Fruit fly (Drosophila melanogaster) whole organism, embryonic: ENCODE measurements around the gene Nse1.

Source experiments
- Asciz ChIP-seq: fragments of 200-800 bp; sonication (Bioruptor generic); optimal IDR thresholded peaks from 2 replicates; lab custom pipeline; 2017; ENCODE audit warnings: missing biosample characterization, mild to moderate bottlenecking, missing genetic modification characterization, missing genetic modification reagents
- C15 ChIP-seq: fragments of 200-800 bp; sonication (Bioruptor generic); IDR thresholded peaks from 3 replicates; pipeline ENCODE4 v1.3.6; 2022; ENCODE audit warnings: missing biosample characterization, missing genetic modification characterization
- CG12769 ChIP-seq: fragments of 200-800 bp; sonication (Bioruptor generic); optimal IDR thresholded peaks from 2 replicates; lab custom pipeline; 2019; ENCODE audit warnings: missing biosample characterization, mild to moderate bottlenecking, missing genetic modification characterization, moderate library complexity
- CG13624 ChIP-seq: fragments of 200-800 bp; sonication (Bioruptor generic); optimal IDR thresholded peaks from 2 replicates; lab custom pipeline; 2016; ENCODE audit warnings: missing biosample characterization, missing genetic modification characterization
- CG14860 ChIP-seq: fragments of 200-800 bp; sonication (Bioruptor generic); IDR thresholded peaks from 3 replicates; pipeline ENCODE4 v1.3.6; 2022; ENCODE audit warnings: missing biosample characterization, missing genetic modification characterization; ENCODE audit not compliant: partially characterized antibody
- CG17829 ChIP-seq: fragments of 200-800 bp; optimal IDR thresholded peaks from 2 replicates; lab custom pipeline; 2019; ENCODE audit warnings: missing biosample characterization, mild to moderate bottlenecking, missing genetic modification characterization, moderate library complexity
- CG30431 ChIP-seq: fragments of 200-800 bp; sonication (Bioruptor generic); optimal IDR thresholded peaks from 2 replicates; lab custom pipeline; 2017; ENCODE audit warnings: missing biosample characterization, missing genetic modification characterization
- CG3163 ChIP-seq: fragments of 200-800 bp; sonication (Bioruptor generic); optimal IDR thresholded peaks from 3 replicates; lab custom pipeline; 2016; ENCODE audit warnings: missing biosample characterization, missing genetic modification characterization
- CG33213 ChIP-seq: fragments of 200-800 bp; sonication (Bioruptor generic); optimal IDR thresholded peaks from 3 replicates; lab custom pipeline; 2016; ENCODE audit warnings: missing biosample characterization, missing genetic modification characterization
- CG33557 ChIP-seq: fragments of 200-800 bp; sonication (Bioruptor generic); optimal IDR thresholded peaks from 2 replicates; lab custom pipeline; 2019; ENCODE audit warnings: missing biosample characterization, mild to moderate bottlenecking, missing genetic modification characterization, moderate library complexity
- CG34224 ChIP-seq: fragments of 200-800 bp; sonication (Bioruptor generic); IDR thresholded peaks from 3 replicates; pipeline ENCODE4 v1.3.6; 2022; ENCODE audit warnings: missing biosample characterization, missing genetic modification characterization; ENCODE audit not compliant: partially characterized antibody
- CG4328 ChIP-seq: fragments of 200-800 bp; sonication (Bioruptor generic); optimal IDR thresholded peaks from 3 replicates; lab custom pipeline; 2017; ENCODE audit warnings: missing biosample characterization, missing genetic modification reagents, missing genetic modification characterization
- CG4424 ChIP-seq: fragments of 200-800 bp; sonication (Bioruptor generic); optimal IDR thresholded peaks from 3 replicates; lab custom pipeline; 2016; ENCODE audit warnings: missing biosample characterization, missing genetic modification characterization
- CG6813 ChIP-seq: fragments of 200-800 bp; sonication (Bioruptor generic); optimal IDR thresholded peaks from 2 replicates; lab custom pipeline; 2017; ENCODE audit warnings: missing biosample characterization, missing genetic modification characterization, mild to moderate bottlenecking, moderate library complexity, missing genetic modification reagents
- CG7987 ChIP-seq: fragments of 200-800 bp; sonication (Bioruptor generic); optimal IDR thresholded peaks from 2 replicates; lab custom pipeline; 2018; ENCODE audit warnings: missing biosample characterization, mild to moderate bottlenecking, missing genetic modification characterization, moderate library complexity
- CG8290 ChIP-seq, 3 experiments: fragments of 200-800 bp; sonication (Bioruptor generic); optimal IDR thresholded peaks; 2 replicates each; lab custom pipeline; 2016 to 2019; ENCODE audit warnings: missing biosample characterization in 3 of 3, missing genetic modification characterization in 3 of 3, mild to moderate bottlenecking in 2 of 3, moderate library complexity in 1 of 3
- Dek ChIP-seq: fragments of 200-800 bp; sonication (Bioruptor generic); optimal IDR thresholded peaks from 3 replicates; lab custom pipeline; 2019; ENCODE audit warnings: missing biosample characterization, mild to moderate bottlenecking, missing genetic modification characterization, moderate library complexity
- Dref ChIP-seq: fragments of 200-800 bp; sonication (Bioruptor generic); IDR thresholded peaks from 2 replicates; pipeline ENCODE4 v1.3.6; 2022; ENCODE audit warnings: missing biosample characterization, missing genetic modification characterization
- HLH3B ChIP-seq: fragments of 200-800 bp; sonication (Bioruptor generic); IDR thresholded peaks from 2 replicates; pipeline ENCODE4 v1.3.6; 2022; ENCODE audit warnings: missing biosample characterization, missing genetic modification characterization
- HLH4C ChIP-seq: fragments of 200-800 bp; sonication (Bioruptor generic); IDR thresholded peaks from 3 replicates; pipeline ENCODE4 v1.3.6; 2022; ENCODE audit warnings: missing biosample characterization, missing genetic modification characterization; ENCODE audit not compliant: partially characterized antibody
- HLHmδ ChIP-seq: fragments of 200-800 bp; sonication (Bioruptor generic); optimal IDR thresholded peaks from 2 replicates; lab custom pipeline; 2018; ENCODE audit warnings: missing biosample characterization, mild to moderate bottlenecking, missing genetic modification characterization, moderate library complexity
- MESR4 ChIP-seq: fragments of 200-800 bp; sonication (Bioruptor generic); optimal IDR thresholded peaks from 2 replicates; lab custom pipeline; 2018; ENCODE audit warnings: missing biosample characterization, mild to moderate bottlenecking, missing genetic modification characterization, moderate library complexity
- NfI ChIP-seq: fragments of 200-800 bp; sonication (Bioruptor generic); optimal IDR thresholded peaks from 3 replicates; lab custom pipeline; 2018; ENCODE audit warnings: missing biosample characterization, mild to moderate bottlenecking, missing genetic modification characterization, moderate library complexity
- Optix ChIP-seq: fragments of 200-800 bp; sonication (Bioruptor generic); IDR thresholded peaks from 3 replicates; pipeline ENCODE4 v1.3.6; 2022; ENCODE audit warnings: missing biosample characterization, missing genetic modification characterization
- Ptx1 ChIP-seq: fragments of 200-800 bp; sonication (Bioruptor generic); IDR thresholded peaks from 2 replicates; pipeline ENCODE4 v1.3.6; 2022; ENCODE audit warnings: missing biosample characterization, missing genetic modification characterization
- Sin3A ChIP-seq: fragments of >200 bp; optimal IDR thresholded peaks from 2 replicates; lab custom pipeline; 2018
- Stat92E ChIP-seq, 3 experiments: fragments of >200 bp in 2 of 3; fragments of 200-800 bp in 1 of 3; sonication (Bioruptor generic) in 1 of 3; optimal IDR thresholded peaks; 2 replicates each; lab custom pipeline; 2017 to 2019; ENCODE audit warnings: missing biosample characterization in 3 of 3, missing genetic modification characterization in 3 of 3, mild to moderate bottlenecking in 1 of 3, moderate library complexity in 1 of 3
- Vsx1 ChIP-seq: fragments of 200-800 bp; sonication (Bioruptor generic); optimal IDR thresholded peaks from 2 replicates; lab custom pipeline; 2017; ENCODE audit warnings: missing biosample characterization, mild to moderate bottlenecking, missing genetic modification characterization, missing genetic modification reagents
- ase ChIP-seq: fragments of 200-800 bp; sonication (Bioruptor generic); IDR thresholded peaks from 3 replicates; pipeline ENCODE4 v1.3.6; 2022; ENCODE audit warnings: missing biosample characterization, missing genetic modification characterization
- dpn ChIP-seq, 2 experiments: fragments of 200-800 bp; sonication (Bioruptor generic); optimal IDR thresholded peaks; 3 replicates each; lab custom pipeline; 2016; ENCODE audit warnings: missing biosample characterization in 2 of 2, missing genetic modification characterization in 2 of 2
- fru ChIP-seq: fragments of >200 bp; optimal IDR thresholded peaks from 2 replicates; lab custom pipeline; 2017
- gce ChIP-seq: fragments of 200-800 bp; sonication (Bioruptor generic); IDR thresholded peaks from 3 replicates; pipeline ENCODE4 v1.3.6; 2022; ENCODE audit warnings: missing biosample characterization, missing genetic modification characterization
- gt ChIP-seq: fragments of 200-800 bp; sonication (Bioruptor generic); IDR thresholded peaks from 2 replicates; pipeline ENCODE4 v1.3.6; 2022; ENCODE audit warnings: missing biosample characterization, missing genetic modification characterization
- inv ChIP-seq: fragments of 200-800 bp; sonication (Bioruptor generic); IDR thresholded peaks from 2 replicates; pipeline ENCODE4 v1.3.6; 2022; ENCODE audit warnings: missing biosample characterization, missing genetic modification characterization; ENCODE audit not compliant: partially characterized antibody
- knrl ChIP-seq: fragments of 200-800 bp; sonication (Bioruptor generic); IDR thresholded peaks from 3 replicates; pipeline ENCODE4 v1.3.6; 2022; ENCODE audit warnings: missing biosample characterization, missing genetic modification characterization; ENCODE audit not compliant: partially characterized antibody
- luna ChIP-seq: fragments of 200-800 bp; sonication (Bioruptor generic); optimal IDR thresholded peaks from 2 replicates; lab custom pipeline; 2016; ENCODE audit warnings: missing biosample characterization, missing genetic modification characterization
- mirr ChIP-seq: fragments of 200-800 bp; sonication (Bioruptor generic); optimal IDR thresholded peaks from 3 replicates; lab custom pipeline; 2018; ENCODE audit warnings: missing biosample characterization, mild to moderate bottlenecking, missing genetic modification characterization
- odd ChIP-seq: fragments of 200-800 bp; sonication (Bioruptor generic); optimal IDR thresholded peaks from 2 replicates; lab custom pipeline; 2017; ENCODE audit warnings: missing biosample characterization, mild to moderate bottlenecking, missing genetic modification characterization
- pb ChIP-seq: fragments of 200-800 bp; sonication (Bioruptor generic); optimal IDR thresholded peaks from 3 replicates; lab custom pipeline; 2016; ENCODE audit warnings: missing biosample characterization, missing genetic modification characterization
- phol ChIP-seq: fragments of 200-800 bp; sonication (Bioruptor generic); optimal IDR thresholded peaks from 3 replicates; lab custom pipeline; 2018; ENCODE audit warnings: missing biosample characterization, mild to moderate bottlenecking, missing genetic modification characterization, moderate library complexity
- psq ChIP-seq: fragments of 200-800 bp; sonication (Bioruptor generic); optimal IDR thresholded peaks from 2 replicates; lab custom pipeline; 2017; ENCODE audit warnings: missing biosample characterization, missing genetic modification characterization
- repo ChIP-seq: fragments of 200-800 bp; sonication (Bioruptor generic); optimal IDR thresholded peaks from 2 replicates; lab custom pipeline; 2016; ENCODE audit warnings: missing biosample characterization, missing genetic modification characterization
- shn ChIP-seq: fragments of 200-800 bp; sonication (Bioruptor generic); optimal IDR thresholded peaks from 3 replicates; lab custom pipeline; 2016; ENCODE audit warnings: missing biosample characterization, missing genetic modification characterization
- stwl ChIP-seq: fragments of 200-800 bp; sonication (Bioruptor generic); optimal IDR thresholded peaks from 3 replicates; lab custom pipeline; 2018; ENCODE audit warnings: missing biosample characterization, mild to moderate bottlenecking, missing genetic modification characterization, moderate library complexity
- tgo ChIP-seq: fragments of 200-800 bp; sonication (Bioruptor generic); IDR thresholded peaks from 3 replicates; pipeline ENCODE4 v1.3.6; 2022; ENCODE audit warnings: missing biosample characterization, missing genetic modification characterization
- twi ChIP-seq: fragments of 200-800 bp; optimal IDR thresholded peaks from 2 replicates; lab custom pipeline; 2019; ENCODE audit warnings: missing biosample characterization, mild to moderate bottlenecking, missing genetic modification characterization, moderate library complexity
- unc-4 ChIP-seq: fragments of 200-800 bp; sonication (Bioruptor generic); IDR thresholded peaks from 2 replicates; pipeline ENCODE4 v1.3.6; 2022; ENCODE audit warnings: missing biosample characterization, missing genetic modification characterization; ENCODE audit not compliant: partially characterized antibody
- usp ChIP-seq: fragments of >200 bp; optimal IDR thresholded peaks from 2 replicates; lab custom pipeline; 2017; ENCODE audit warnings: missing biosample characterization, missing genetic modification characterization
- zen ChIP-seq: fragments of 200-800 bp; sonication (Bioruptor generic); optimal IDR thresholded peaks from 3 replicates; lab custom pipeline; 2018; ENCODE audit warnings: missing biosample characterization, mild to moderate bottlenecking, missing genetic modification characterization, moderate library complexity
- zen2 ChIP-seq: fragments of 200-800 bp; sonication (Bioruptor generic); IDR thresholded peaks from 3 replicates; pipeline ENCODE4 v1.3.6; 2022; ENCODE audit warnings: missing biosample characterization, missing genetic modification characterization; ENCODE audit not compliant: partially characterized antibody
- zf30C ChIP-seq: fragments of 200-800 bp; sonication (Bioruptor generic); optimal IDR thresholded peaks from 3 replicates; lab custom pipeline; 2018; ENCODE audit warnings: missing biosample characterization, mild to moderate bottlenecking, missing genetic modification characterization

The Nse1 gene

DNA sequence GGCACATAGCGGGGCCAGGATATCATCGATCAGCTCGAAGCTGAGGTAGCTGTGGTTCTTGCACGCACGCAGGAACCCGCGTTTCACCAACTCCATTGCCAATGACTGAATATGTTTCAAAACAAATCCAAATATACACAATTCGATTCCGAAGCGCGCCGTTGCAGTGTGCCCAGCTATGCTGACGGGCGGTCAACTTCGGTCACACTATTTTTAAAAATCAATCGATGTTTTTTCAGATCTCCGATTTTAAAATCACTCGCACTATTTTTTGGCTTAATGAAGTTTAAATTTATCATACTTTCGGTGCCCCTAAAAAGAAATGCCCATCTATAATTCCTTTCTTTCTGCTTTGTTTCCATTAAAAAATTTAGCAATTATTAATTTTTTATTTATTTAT is at the start of gene Nse1 (continued):
- TF ChIP-seq dpn (GFP tag; optimal IDR thresholded peaks at IDR 0.05; lab: Kevin White, UChicago): no peak
- TF ChIP-seq CG13624 (GFP tag; lab: Kevin White, UChicago): no peak
- TF ChIP-seq Ptx1 (GFP tag; lab: Robert Waterston, UW): no peak
- TF ChIP-seq CG4328 (GFP tag; lab: Kevin White, UChicago): no peak
- peak; percentile 77 for TF ChIP-seq unc-4
- no peak for TF ChIP-seq CG4424 (GFP tag; lab: Kevin White, UChicago)
- no peak for TF ChIP-seq Asciz (GFP tag; lab: Kevin White, UChicago)
- peak; percentile 78 for TF ChIP-seq CG34224 (GFP tag; lab: Robert Waterston, UW)
- no peak for TF ChIP-seq CG8290 (GFP tag; optimal IDR thresholded peaks at IDR 0.05; lab: Kevin White, UChicago)
- TF ChIP-seq CG8290 (tag; optimal IDR thresholded peaks at IDR 0.05; lab: Kevin White, UChicago): no peak
- TF ChIP-seq inv (GFP tag; lab: Robert Waterston, UW): peak; percentile 67
- no peak for TF ChIP-seq NfI (GFP tag; lab: Kevin White, UChicago)
- no peak for TF ChIP-seq gt (GFP tag; lab: Robert Waterston, UW)
- TF ChIP-seq tgo (GFP tag; lab: Robert Waterston, UW): no peak
- no peak for TF ChIP-seq mirr
- TF ChIP-seq CG7987: no peak
- no peak for TF ChIP-seq CG3163 (GFP tag; lab: Kevin White, UChicago)
- TF ChIP-seq ase (GFP tag; lab: Robert Waterston, UW): no peak
- no peak for TF ChIP-seq Stat92E (GFP tag; optimal IDR thresholded peaks at IDR 0.05; lab: Kevin White, UChicago)
- TF ChIP-seq gce (GFP tag; lab: Robert Waterston, UW): no peak
- TF ChIP-seq zen2 (GFP tag; lab: Robert Waterston, UW): peak; percentile 52; the same call in 2 of the 3 replicates
- TF ChIP-seq CG14860: peak; percentile 17; the same call in 1 of the 3 replicates
- no peak for TF ChIP-seq pb (GFP tag; lab: Kevin White, UChicago)
- no peak for TF ChIP-seq phol
- no peak for TF ChIP-seq zen (tag; lab: Kevin White, UChicago)
- no peak for TF ChIP-seq zf30C (GFP tag; lab: Kevin White, UChicago)
- TF ChIP-seq HLH4C (GFP tag; lab: Robert Waterston, UW): peak; percentile 55
- no peak for TF ChIP-seq CG6813
- no peak for TF ChIP-seq CG33213
- TF ChIP-seq HLH3B: no peak
- peak; percentile 74 for TF ChIP-seq knrl (GFP tag; lab: Robert Waterston, UW)
- TF ChIP-seq CG33557: no peak
- no peak for TF ChIP-seq Dek (tag; lab: Kevin White, UChicago)
- TF ChIP-seq Dref: peak; percentile 76
- no peak for TF ChIP-seq Vsx1 (GFP tag; lab: Kevin White, UChicago)
- no peak for TF ChIP-seq usp (GFP tag; lab: Kevin White, UChicago)
- TF ChIP-seq luna (GFP tag; lab: Kevin White, UChicago): no peak
- TF ChIP-seq odd (GFP tag; lab: Kevin White, UChicago): no peak
- peak; percentile 32 for TF ChIP-seq Sin3A (lab: Kevin White, UChicago)
- TF ChIP-seq CG17829 (tag; lab: Kevin White, UChicago): peak; percentile 24
- no peak for TF ChIP-seq twi (tag; lab: Kevin White, UChicago)
- TF ChIP-seq MESR4 (GFP tag; lab: Kevin White, UChicago): peak; percentile 22
- TF ChIP-seq CG12769 (tag; lab: Kevin White, UChicago): no peak
- peak; percentile 72 for TF ChIP-seq stwl (tag; lab: Kevin White, UChicago)
- no peak for TF ChIP-seq fru (lab: Kevin White, UChicago)
- TF ChIP-seq repo (GFP tag; lab: Kevin White, UChicago): no peak
- TF ChIP-seq psq (GFP tag; lab: Kevin White, UChicago): no peak
- no peak for TF ChIP-seq shn (GFP tag; lab: Kevin White, UChicago)
- TF ChIP-seq C15 (GFP tag; lab: Robert Waterston, UW): no peak
- no peak for TF ChIP-seq Optix (GFP tag; lab: Robert Waterston, UW)
- no peak for TF ChIP-seq CG30431 (GFP tag; lab: Kevin White, UChicago)
- no peak for TF ChIP-seq HLHmδ (GFP tag; lab: Kevin White, UChicago)
